Fruit fly (Drosophila melanogaster): ENCODE results near the gene spg.
A peak's percentile ranks its signal among the peaks of the same experiment; 100 is the strongest.

The spg gene

DNA sequence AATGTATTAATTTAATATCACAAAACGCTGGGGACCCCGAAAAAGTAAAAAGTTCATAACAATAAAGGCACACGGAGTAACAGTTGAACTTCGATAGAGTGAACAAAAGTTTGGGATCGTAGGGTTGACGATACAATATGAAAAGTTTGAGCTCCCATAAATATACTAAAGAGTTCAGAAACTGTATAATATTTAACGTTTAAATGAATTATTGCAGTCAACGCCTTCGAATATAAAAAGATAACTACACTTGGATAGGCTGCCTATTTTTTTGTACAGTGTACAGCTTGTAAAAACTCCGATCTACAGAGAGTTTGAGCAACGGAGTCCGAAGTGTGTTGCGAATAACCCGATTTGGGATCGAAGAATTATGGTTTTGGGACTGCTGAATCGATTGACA, 14.3 kb upstream of the spg start (continued):
- peak; percentile 57 for TF ChIP-seq lz (GFP tag; optimal IDR thresholded peaks at IDR 0.05)
- peak; percentile 79 for TF ChIP-seq svp (GFP tag)
- no peak for TF ChIP-seq eg (GFP tag; IDR thresholded peaks at IDR 0.05)
- peak; percentile 31 for TF ChIP-seq Sox15 (GFP tag; optimal IDR thresholded peaks at IDR 0.05)
- TF ChIP-seq Eip78C (GFP tag), result no peak
- no peak for TF ChIP-seq Met (GFP tag; optimal IDR thresholded peaks at IDR 0.05)
- peak; percentile 33 for TF ChIP-seq CG6792 (GFP tag; optimal IDR thresholded peaks at IDR 0.05)
- no peak for TF ChIP-seq Ets21C (GFP tag; optimal IDR thresholded peaks at IDR 0.05)
- TF ChIP-seq CG6854 (GFP tag; optimal IDR thresholded peaks at IDR 0.05), result no peak
- TF ChIP-seq CG15336 (GFP tag; IDR thresholded peaks at IDR 0.05), result no peak
- peak; percentile 40 for TF ChIP-seq Sox14 (GFP tag; optimal IDR thresholded peaks at IDR 0.05)
- no peak for TF ChIP-seq salr (GFP tag; optimal IDR thresholded peaks at IDR 0.05)
- peak; percentile 65 for TF ChIP-seq esn (GFP tag; optimal IDR thresholded peaks at IDR 0.05)
- TF ChIP-seq CG31627 (GFP tag; optimal IDR thresholded peaks at IDR 0.05), result peak; percentile 54
- TF ChIP-seq CG6808 (GFP tag; optimal IDR thresholded peaks at IDR 0.05), result no peak
- TF ChIP-seq CG34406 (GFP tag; optimal IDR thresholded peaks at IDR 0.05), result peak; percentile 41
- TF ChIP-seq Sox102F (GFP tag; optimal IDR thresholded peaks at IDR 0.05), result no peak
- no peak for TF ChIP-seq vri (GFP tag; optimal IDR thresholded peaks at IDR 0.05)
- TF ChIP-seq CG16779 (tag; optimal IDR thresholded peaks at IDR 0.05), result no peak
- no peak for TF ChIP-seq CG3919 (GFP tag; optimal IDR thresholded peaks at IDR 0.05)
- no peak for TF ChIP-seq acj6 (GFP tag; optimal IDR thresholded peaks at IDR 0.05)
- no peak for TF ChIP-seq CG10631 (GFP tag; optimal IDR thresholded peaks at IDR 0.05)
- TF ChIP-seq CG8119 (GFP tag; IDR thresholded peaks at IDR 0.05), result no peak
- no peak for TF ChIP-seq Hr38 (GFP tag; optimal IDR thresholded peaks at IDR 0.05)

dm6 chr3R:28831172-28831571, 13.9 kb upstream of the spg start:
- TF ChIP-seq Met (GFP tag; optimal IDR thresholded peaks at IDR 0.05), result no peak
- peak; percentile 37 for TF ChIP-seq svp (GFP tag)
- no peak for TF ChIP-seq CG8319 (GFP tag; optimal IDR thresholded peaks at IDR 0.05)
- TF ChIP-seq Eip93F (GFP tag; optimal IDR thresholded peaks at IDR 0.05), result no peak
- TF ChIP-seq Blimp-1 (GFP tag; optimal IDR thresholded peaks at IDR 0.05), result no peak
- no peak for TF ChIP-seq Ets21C (GFP tag; optimal IDR thresholded peaks at IDR 0.05)
- TF ChIP-seq CG11294 (GFP tag; IDR thresholded peaks at IDR 0.05), result no peak
- no peak for TF ChIP-seq CG3919 (GFP tag; optimal IDR thresholded peaks at IDR 0.05)
- no peak for TF ChIP-seq CG1621 (tag; optimal IDR thresholded peaks at IDR 0.05)
- TF ChIP-seq vri (GFP tag; optimal IDR thresholded peaks at IDR 0.05), result peak; percentile 7

DNA sequence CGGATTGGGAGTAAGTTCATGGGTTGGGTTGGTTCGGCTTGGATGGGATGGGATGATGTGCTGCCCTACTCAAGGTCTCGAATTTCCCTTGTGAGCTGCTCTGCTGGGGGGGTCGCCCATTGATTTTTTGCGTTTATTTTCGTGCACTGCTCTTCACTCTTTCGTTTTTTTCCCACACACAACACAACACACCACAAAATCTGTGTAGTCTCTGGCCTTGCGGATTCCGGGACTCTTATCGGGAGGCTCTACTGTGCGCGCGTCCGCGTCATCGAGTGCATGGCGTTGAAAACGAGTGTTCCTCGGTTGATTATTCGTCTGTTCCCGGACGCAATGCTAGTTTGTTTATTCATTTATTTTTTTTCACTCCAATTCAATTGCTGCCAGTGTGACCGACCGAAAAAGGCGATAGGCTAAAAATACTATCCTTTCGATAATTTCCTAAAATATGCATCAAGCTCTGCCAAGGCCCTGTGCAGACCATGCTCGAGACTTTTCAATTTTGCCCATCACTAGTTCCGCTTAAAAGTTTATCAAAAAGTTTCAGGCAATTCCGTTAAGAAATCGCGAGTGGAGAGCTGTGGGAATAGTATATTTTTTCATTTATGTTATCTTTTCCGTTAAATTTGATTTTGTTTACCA, 13.3 kb upstream of the spg start, which contains the start of gene WASp:
Gene WASp (minus strand): TSS at position 399 of the 642 bp plus-strand sequence.
- TF ChIP-seq dsx (GFP tag; optimal IDR thresholded peaks at IDR 0.05; ENCODE audit: poor library complexity, severe bottlenecking) (no peak), esn (GFP tag; optimal IDR thresholded peaks at IDR 0.05) (peak; percentile 64), spab (GFP tag; optimal IDR thresholded peaks at IDR 0.05) (no peak), CG4318 (GFP tag; optimal IDR thresholded peaks at IDR 0.05) (no peak), Met (GFP tag; optimal IDR thresholded peaks at IDR 0.05) (no peak), Blimp-1 (GFP tag; optimal IDR thresholded peaks at IDR 0.05) (no peak), acj6 (GFP tag; optimal IDR thresholded peaks at IDR 0.05) (peak; percentile 56), achi (GFP tag; optimal IDR thresholded peaks at IDR 0.05) (no peak), Ets21C (GFP tag; optimal IDR thresholded peaks at IDR 0.05) (peak; percentile 26), ss (GFP tag; optimal IDR thresholded peaks at IDR 0.05) (peak in 1 of 2 experiments; percentile 55), CG10631 (GFP tag; optimal IDR thresholded peaks at IDR 0.05) (no peak), CG32006 (GFP tag; optimal IDR thresholded peaks at IDR 0.05) (peak; percentile 35), CG3032 (tag; optimal IDR thresholded peaks at IDR 0.05) (peak; percentile 44), svp (GFP tag) (no peak), Sox15 (GFP tag; optimal IDR thresholded peaks at IDR 0.05) (peak; percentile 21), dac (GFP tag; optimal IDR thresholded peaks at IDR 0.05) (peak; percentile 47), fd85E (GFP tag; optimal IDR thresholded peaks at IDR 0.05) (peak; percentile 51), pdm3 (GFP tag; optimal IDR thresholded peaks at IDR 0.05) (peak; percentile 66), topi (GFP tag; optimal IDR thresholded peaks at IDR 0.05) (no peak), CG11762 (GFP tag; optimal IDR thresholded peaks at IDR 0.05; ENCODE audit: insufficient read depth) (no peak), CG6276 (GFP tag; optimal IDR thresholded peaks at IDR 0.05) (peak; percentile 23), CG1621 (tag; optimal IDR thresholded peaks at IDR 0.05) (no peak), Sox14 (GFP tag; optimal IDR thresholded peaks at IDR 0.05) (peak; percentile 64), Eip78C (GFP tag) (peak; percentile 85), salr (GFP tag; optimal IDR thresholded peaks at IDR 0.05) (peak; percentile 9 to 57), eg (GFP tag; IDR thresholded peaks at IDR 0.05) (no peak), lz (GFP tag; optimal IDR thresholded peaks at IDR 0.05) (peak; percentile 68), CG16779 (tag; optimal IDR thresholded peaks at IDR 0.05) (peak; percentile 59), CG6163 (GFP tag; IDR thresholded peaks at IDR 0.05) (peak; percentile 73), CG6854 (GFP tag; optimal IDR thresholded peaks at IDR 0.05) (peak; percentile 51), CG31627 (GFP tag; optimal IDR thresholded peaks at IDR 0.05) (peak; percentile 48), fd59A (GFP tag; optimal IDR thresholded peaks at IDR 0.05) (peak; percentile 3), CG6808 (GFP tag; optimal IDR thresholded peaks at IDR 0.05) (peak; percentile 51), CG8119 (GFP tag; IDR thresholded peaks at IDR 0.05) (peak; percentile 58; the same call in 2 of the 3 replicates)

Measured in whole organism, prepupa.